Fruit fly (Drosophila melanogaster) whole organism, embryonic: Measurements from ENCODE around the gene CG11164.

Experiments used
- Aef1 ChIP-seq: fragments of 200-800 bp; sonication (Bioruptor generic); IDR thresholded peaks from 3 replicates; pipeline ENCODE4 v1.3.6; 2022; ENCODE audit warnings: missing biosample characterization, missing genetic modification characterization
- Bgb ChIP-seq: fragments of 200-800 bp; sonication (Bioruptor generic); IDR thresholded peaks from 2 replicates; pipeline ENCODE4 v1.3.6; 2022; ENCODE audit warnings: missing biosample characterization, missing genetic modification characterization; ENCODE audit not compliant: partially characterized antibody
- CG11085 ChIP-seq: fragments of 200-800 bp; sonication (Bioruptor generic); IDR thresholded peaks from 2 replicates; pipeline ENCODE4 v1.3.6; 2022; ENCODE audit warnings: missing biosample characterization, missing genetic modification characterization
- CG11504 ChIP-seq: fragments of 200-800 bp; sonication (Bioruptor generic); optimal IDR thresholded peaks from 3 replicates; lab custom pipeline; 2019; ENCODE audit warnings: missing biosample characterization, mild to moderate bottlenecking, missing genetic modification characterization, moderate library complexity
- CG12071 ChIP-seq: fragments of 200-800 bp; sonication (Bioruptor generic); optimal IDR thresholded peaks from 3 replicates; lab custom pipeline; 2018; ENCODE audit warnings: missing biosample characterization, mild to moderate bottlenecking, missing genetic modification characterization
- CG12104 ChIP-seq: fragments of 200-800 bp; sonication (Bioruptor generic); optimal IDR thresholded peaks from 3 replicates; lab custom pipeline; 2016; ENCODE audit warnings: missing biosample characterization, missing genetic modification characterization
- CG12659 ChIP-seq: fragments of 200-800 bp; sonication (Bioruptor generic); optimal IDR thresholded peaks from 3 replicates; lab custom pipeline; 2017; ENCODE audit warnings: mild to moderate bottlenecking, missing biosample characterization, missing genetic modification reagents, missing genetic modification characterization
- CG14710 ChIP-seq: fragments of 200-800 bp; sonication (Bioruptor generic); optimal IDR thresholded peaks from 3 replicates; lab custom pipeline; 2019; ENCODE audit warnings: missing biosample characterization, mild to moderate bottlenecking, missing genetic modification characterization, moderate library complexity
- CG15269 ChIP-seq: fragments of 200-800 bp; sonication (Bioruptor generic); optimal IDR thresholded peaks from 2 replicates; lab custom pipeline; 2018; ENCODE audit warnings: missing biosample characterization, mild to moderate bottlenecking, missing genetic modification characterization, moderate library complexity
- CG17385 ChIP-seq: fragments of 200-800 bp; sonication (Bioruptor generic); optimal IDR thresholded peaks from 3 replicates; lab custom pipeline; 2018; ENCODE audit warnings: missing biosample characterization, mild to moderate bottlenecking, missing genetic modification characterization
- CG2678 ChIP-seq: fragments of 200-800 bp; sonication (Bioruptor generic); optimal IDR thresholded peaks from 3 replicates; lab custom pipeline; 2019; ENCODE audit warnings: missing biosample characterization, mild to moderate bottlenecking, missing genetic modification characterization, moderate library complexity
- CG30020 ChIP-seq: fragments of 200-800 bp; optimal IDR thresholded peaks from 2 replicates; lab custom pipeline; 2019; ENCODE audit warnings: missing biosample characterization, mild to moderate bottlenecking, missing genetic modification characterization, moderate library complexity
- CG33213 ChIP-seq: fragments of 200-800 bp; sonication (Bioruptor generic); optimal IDR thresholded peaks from 3 replicates; lab custom pipeline; 2016; ENCODE audit warnings: missing biosample characterization, missing genetic modification characterization
- CG34224 ChIP-seq: fragments of 200-800 bp; sonication (Bioruptor generic); IDR thresholded peaks from 3 replicates; pipeline ENCODE4 v1.3.6; 2022; ENCODE audit warnings: missing biosample characterization, missing genetic modification characterization; ENCODE audit not compliant: partially characterized antibody
- CG34422 ChIP-seq: fragments of 200-800 bp; sonication (Bioruptor generic); IDR thresholded peaks from 3 replicates; pipeline ENCODE4 v1.3.6; 2022; ENCODE audit warnings: missing biosample characterization, missing genetic modification characterization
- CG4617 ChIP-seq: fragments of 200-800 bp; sonication (Bioruptor generic); optimal IDR thresholded peaks from 3 replicates; lab custom pipeline; 2016; ENCODE audit warnings: missing biosample characterization, missing genetic modification characterization, borderline replicate concordance
- CG8765 ChIP-seq: fragments of 200-800 bp; sonication (Bioruptor generic); IDR thresholded peaks from 2 replicates; pipeline ENCODE4 v1.3.6; 2022; ENCODE audit warnings: missing biosample characterization, missing genetic modification characterization
- CG8944 ChIP-seq: fragments of 200-800 bp; sonication (Bioruptor generic); optimal IDR thresholded peaks from 3 replicates; lab custom pipeline; 2016; ENCODE audit warnings: missing biosample characterization, missing genetic modification characterization
- D19A ChIP-seq: fragments of 200-800 bp; optimal IDR thresholded peaks from 3 replicates; lab custom pipeline; 2019; ENCODE audit warnings: missing biosample characterization, mild to moderate bottlenecking, missing genetic modification characterization, moderate library complexity
- Dp ChIP-seq: fragments of 200-800 bp; sonication (Bioruptor generic); optimal IDR thresholded peaks from 2 replicates; lab custom pipeline; 2018; ENCODE audit warnings: missing biosample characterization, mild to moderate bottlenecking, missing genetic modification characterization, moderate library complexity
- Ets65A ChIP-seq: fragments of 200-800 bp; sonication (Bioruptor generic); peaks from one replicate; lab custom pipeline; 2016; ENCODE audit warnings: missing biosample characterization, missing genetic modification characterization
- Fer1 ChIP-seq: fragments of 200-800 bp; sonication (Bioruptor generic); optimal IDR thresholded peaks from 2 replicates; lab custom pipeline; 2017; ENCODE audit warnings: missing biosample characterization, mild to moderate bottlenecking, missing genetic modification characterization
- Med ChIP-seq: fragments of 200-800 bp; sonication (Bioruptor generic); peaks from one replicate; lab custom pipeline; 2016; ENCODE audit warnings: missing biosample characterization, missing genetic modification characterization, mild to moderate bottlenecking, inconsistent platforms, moderate library complexity
- Nf-YC ChIP-seq: fragments of 200-800 bp; optimal IDR thresholded peaks from 3 replicates; lab custom pipeline; 2019; ENCODE audit warnings: missing biosample characterization, mild to moderate bottlenecking, missing genetic modification characterization, moderate library complexity
- Sry-δ ChIP-seq: fragments of 200-800 bp; sonication (Bioruptor generic); optimal IDR thresholded peaks from 2 replicates; lab custom pipeline; 2016; ENCODE audit warnings: missing biosample characterization, missing genetic modification characterization
- Trl ChIP-seq, 3 experiments: fragments of >200 bp in 2 of 3; fragments of 200-800 bp in 1 of 3; sonication (Bioruptor generic) in 1 of 3; optimal IDR thresholded peaks; 2 replicates in 1 of 3; 3 replicates in 2 of 3; lab custom pipeline; 2016 to 2017; ENCODE audit warnings: missing biosample characterization in 1 of 3, missing genetic modification characterization in 1 of 3
- Usf ChIP-seq: fragments of 200-800 bp; sonication (Bioruptor generic); optimal IDR thresholded peaks from 2 replicates; lab custom pipeline; 2017; ENCODE audit warnings: missing genotype, missing biosample characterization, missing genetic modification characterization
- Xbp1 ChIP-seq: fragments of 200-800 bp; sonication (Bioruptor generic); optimal IDR thresholded peaks from 3 replicates; lab custom pipeline; 2016; ENCODE audit warnings: missing biosample characterization, mild to moderate bottlenecking, missing genetic modification characterization
- aop ChIP-seq: fragments of 200-800 bp; sonication (Bioruptor generic); IDR thresholded peaks from 2 replicates; pipeline ENCODE4 v1.3.6; 2022; ENCODE audit warnings: missing biosample characterization, missing genetic modification characterization
- ato ChIP-seq: fragments of 200-800 bp; sonication (Bioruptor generic); IDR thresholded peaks from 2 replicates; pipeline ENCODE4 v1.3.6; 2022; ENCODE audit warnings: missing biosample characterization, missing genetic modification characterization; ENCODE audit not compliant: partially characterized antibody
- crol ChIP-seq: fragments of 200-800 bp; sonication (Bioruptor generic); IDR thresholded peaks from 2 replicates; pipeline ENCODE4 v1.3.6; 2022; ENCODE audit warnings: missing biosample characterization, missing genetic modification characterization
- dysf ChIP-seq: fragments of 200-800 bp; sonication (Bioruptor generic); IDR thresholded peaks from 3 replicates; pipeline ENCODE4 v1.3.6; 2022; ENCODE audit warnings: missing biosample characterization, missing genetic modification characterization
- fd96Cb ChIP-seq: fragments of 200-800 bp; sonication (Bioruptor generic); optimal IDR thresholded peaks from 2 replicates; lab custom pipeline; 2018; ENCODE audit warnings: missing biosample characterization, mild to moderate bottlenecking, missing genetic modification characterization, moderate library complexity
- gt ChIP-seq: fragments of 200-800 bp; sonication (Bioruptor generic); IDR thresholded peaks from 2 replicates; pipeline ENCODE4 v1.3.6; 2022; ENCODE audit warnings: missing biosample characterization, missing genetic modification characterization
- hbn ChIP-seq: fragments of 200-800 bp; sonication (Bioruptor generic); IDR thresholded peaks from 2 replicates; pipeline ENCODE4 v1.3.6; 2022; ENCODE audit warnings: missing biosample characterization, missing genetic modification characterization; ENCODE audit not compliant: partially characterized antibody
- jumu ChIP-seq: fragments of 200-800 bp; sonication (Bioruptor generic); optimal IDR thresholded peaks from 3 replicates; lab custom pipeline; 2016; ENCODE audit warnings: missing biosample characterization, missing genetic modification characterization
- nau ChIP-seq: fragments of 200-800 bp; sonication (Bioruptor generic); optimal IDR thresholded peaks from 3 replicates; lab custom pipeline; 2017; ENCODE audit warnings: missing biosample characterization, mild to moderate bottlenecking, missing genetic modification characterization, missing genetic modification reagents
- nerfin-1 ChIP-seq: fragments of 200-800 bp; sonication (Bioruptor generic); optimal IDR thresholded peaks from 3 replicates; lab custom pipeline; 2019; ENCODE audit warnings: missing biosample characterization, mild to moderate bottlenecking, missing genetic modification characterization, moderate library complexity
- pzg ChIP-seq: fragments of 200-800 bp; sonication (Bioruptor generic); optimal IDR thresholded peaks from 3 replicates; lab custom pipeline; 2018; ENCODE audit warnings: missing biosample characterization, mild to moderate bottlenecking, missing genetic modification characterization, moderate library complexity
- row ChIP-seq: fragments of 200-800 bp; sonication (Bioruptor generic); IDR thresholded peaks from 3 replicates; pipeline ENCODE4 v1.3.6; 2022; ENCODE audit warnings: missing biosample characterization, missing genetic modification characterization
- slp2 ChIP-seq: fragments of 200-800 bp; sonication (Bioruptor generic); optimal IDR thresholded peaks from 2 replicates; lab custom pipeline; 2016; ENCODE audit warnings: missing biosample characterization, missing genetic modification characterization
- stc ChIP-seq: fragments of 200-800 bp; sonication (Bioruptor generic); IDR thresholded peaks from 2 replicates; pipeline ENCODE4 v1.3.6; 2022; ENCODE audit warnings: missing biosample characterization, missing genetic modification characterization
- vnd ChIP-seq: fragments of 200-800 bp; sonication (Bioruptor generic); IDR thresholded peaks from 3 replicates; pipeline ENCODE4 v1.3.6; 2022; ENCODE audit warnings: missing biosample characterization, missing genetic modification characterization; ENCODE audit not compliant: partially characterized antibody
- vvl ChIP-seq: fragments of 200-800 bp; sonication (Bioruptor generic); IDR thresholded peaks from 2 replicates; pipeline ENCODE4 v1.3.6; 2022; ENCODE audit warnings: missing biosample characterization, missing genetic modification characterization
- zf30C ChIP-seq: fragments of 200-800 bp; sonication (Bioruptor generic); optimal IDR thresholded peaks from 3 replicates; lab custom pipeline; 2018; ENCODE audit warnings: missing biosample characterization, mild to moderate bottlenecking, missing genetic modification characterization
- zfh1 ChIP-seq: fragments of 200-800 bp; sonication (Bioruptor generic); IDR thresholded peaks from 3 replicates; pipeline ENCODE4 v1.3.6; 2022; ENCODE audit warnings: missing biosample characterization, missing genetic modification characterization

Gene CG11164

DNA sequence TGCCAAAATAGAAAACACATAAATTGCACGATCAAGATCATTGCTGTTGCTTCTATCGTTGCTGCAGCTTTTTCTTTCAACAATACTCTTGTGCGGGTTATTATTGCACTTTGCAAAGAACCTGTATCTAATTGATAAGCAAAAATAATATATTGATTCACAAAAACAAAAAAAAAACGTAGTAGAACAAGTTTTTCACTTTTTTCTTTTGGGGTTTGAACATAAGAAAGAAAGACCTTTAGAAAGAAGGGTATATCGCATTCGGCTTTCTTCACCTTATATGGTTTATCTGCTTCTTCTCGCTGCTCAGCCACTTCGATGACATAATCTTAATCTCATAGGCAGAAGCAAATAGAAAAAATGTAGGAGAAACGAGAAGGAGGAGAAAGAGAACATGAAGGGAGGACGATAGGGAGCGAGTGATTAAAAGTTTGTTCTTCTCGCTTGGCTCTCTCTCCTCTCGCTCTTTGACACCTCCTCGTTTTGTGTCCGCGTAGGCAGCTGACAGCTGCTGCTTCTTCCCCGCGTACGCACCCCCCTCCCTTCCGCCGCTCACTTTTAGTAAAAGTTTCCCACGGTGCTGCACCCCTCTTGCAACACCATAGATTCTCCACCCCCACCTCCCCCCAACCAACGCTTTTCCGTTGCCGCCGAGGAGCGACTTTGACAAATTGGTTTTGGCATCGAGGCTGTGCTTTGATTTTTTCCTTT lies 31.1 kb downstream of the CG11164 start (continued):
- peak; percentile 23 for TF ChIP-seq CG15269 (tag; lab: Kevin White, UChicago)
- TF ChIP-seq dysf (GFP tag; lab: Robert Waterston, UW), result 0 out of 3 replicates have a peak, but pooled peaks have one; percentile 29
- no peak for TF ChIP-seq slp2 (GFP tag; lab: Kevin White, UChicago)
- no peak for TF ChIP-seq Nf-YC (tag; lab: Kevin White, UChicago)
- TF ChIP-seq CG17385 (GFP tag; lab: Kevin White, UChicago), result peak; percentile 14
- no peak for TF ChIP-seq CG12659 (GFP tag; lab: Kevin White, UChicago)
- TF ChIP-seq crol, result peak; percentile 57; the same call in 1 of the 2 replicates
- TF ChIP-seq Fer1, result no peak
- peak; percentile 26 for TF ChIP-seq CG11504
- no peak for TF ChIP-seq CG33213
- no peak for TF ChIP-seq aop (GFP tag; lab: Robert Waterston, UW)
- TF ChIP-seq CG8765, result no peak
- no peak for TF ChIP-seq zf30C (GFP tag; lab: Kevin White, UChicago)
- TF ChIP-seq Trl (optimal IDR thresholded peaks at IDR 0.05; lab: Kevin White, UChicago), result peak in 1 of 2 experiments; percentile 2
- TF ChIP-seq Trl (GFP tag; optimal IDR thresholded peaks at IDR 0.05; lab: Kevin White, UChicago), result no peak
- TF ChIP-seq pzg, result no peak
- peak; percentile 62 for TF ChIP-seq D19A (tag; lab: Kevin White, UChicago)
- peak; percentile 7 for TF ChIP-seq CG2678
- TF ChIP-seq nau, result peak; percentile 19
- no peak for TF ChIP-seq CG8944 (GFP tag; lab: Kevin White, UChicago)
- peak; percentile 29; the same call in 1 of the 3 replicates for TF ChIP-seq row (GFP tag; lab: Robert Waterston, UW)
- TF ChIP-seq fd96Cb, result no peak
- TF ChIP-seq stc, result no peak

DNA sequence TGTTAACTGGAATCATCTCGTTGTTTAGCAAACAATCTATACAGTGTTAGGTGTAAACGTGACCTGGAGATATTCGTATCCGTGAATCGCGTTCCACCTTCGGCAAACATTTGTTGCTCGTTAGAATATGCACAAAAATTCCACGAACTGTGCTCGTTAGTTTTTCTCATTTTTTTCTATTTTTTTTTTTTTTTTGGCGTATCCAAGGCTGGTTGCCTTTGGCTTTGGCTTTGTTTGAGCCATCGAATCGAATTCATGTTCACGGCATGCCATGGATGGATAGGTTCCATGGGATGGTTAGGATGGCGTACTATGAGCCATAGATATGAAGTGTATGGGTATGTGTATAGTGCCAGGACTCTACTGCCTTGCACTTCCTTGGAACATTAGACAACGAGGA lies 31.9 kb downstream of the CG11164 start:
- TF ChIP-seq Ets65A (GFP tag; lab: Kevin White, UChicago) (peak; percentile 69), Xbp1 (no peak), Usf (GFP tag; lab: Kevin White, UChicago) (no peak)
- TF ChIP-seq, all 482 proteins: peak for 1

DNA sequence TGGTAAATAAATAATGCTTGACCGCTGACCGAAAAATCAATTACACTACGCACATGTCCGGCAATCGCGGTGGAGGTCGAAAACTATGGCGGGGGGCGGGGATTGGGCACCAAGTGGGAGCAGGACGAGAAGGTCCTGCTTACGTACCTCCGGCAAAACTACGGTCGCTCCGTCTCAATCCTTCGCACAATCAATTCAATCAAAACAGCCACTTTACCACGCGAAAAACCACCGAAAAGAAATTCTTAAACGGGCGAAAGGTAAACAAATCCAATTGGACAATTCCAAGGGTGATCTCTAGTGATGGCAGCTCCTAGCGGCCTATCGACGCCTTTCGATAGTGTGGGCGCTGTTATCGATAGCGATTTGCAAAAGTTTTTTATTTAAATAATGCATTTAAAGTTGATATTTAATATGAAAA lies 50.2 kb downstream of the CG11164 start, which contains the start of gene Nadsyn:
Gene Nadsyn (minus strand): TSS at position 304 of the 421 bp plus-strand sequence.
- TF ChIP-seq Aef1 (GFP tag; lab: Robert Waterston, UW), result no peak
- TF ChIP-seq gt (GFP tag; lab: Robert Waterston, UW), result no peak
- TF ChIP-seq Nf-YC (tag; lab: Kevin White, UChicago), result peak; percentile 80
- peak; percentile 34 for TF ChIP-seq CG14710 (tag; lab: Kevin White, UChicago)
- TF ChIP-seq Med (GFP tag; lab: Kevin White, UChicago), result peak; percentile 81
- TF ChIP-seq Dp (GFP tag; lab: Kevin White, UChicago), result peak; percentile 55
- TF ChIP-seq crol, result peak; percentile 77
- no peak for TF ChIP-seq jumu
- peak; percentile 7 for TF ChIP-seq CG30020 (tag; lab: Kevin White, UChicago)
- peak; percentile 20 for TF ChIP-seq nerfin-1
- TF ChIP-seq pzg, result peak; percentile 49
- TF ChIP-seq vvl (GFP tag; lab: Robert Waterston, UW), result 0 out of 2 replicates have a peak, but pooled peaks have one; percentile 52
- TF ChIP-seq Sry-δ, result peak; percentile 85
- peak; percentile 52 for TF ChIP-seq ato (GFP tag; lab: Robert Waterston, UW)
- peak; percentile 65 for TF ChIP-seq row (GFP tag; lab: Robert Waterston, UW)
- TF ChIP-seq vnd (GFP tag; lab: Robert Waterston, UW), result peak; percentile 74
- no peak for TF ChIP-seq CG11085 (GFP tag; lab: Robert Waterston, UW)
- TF ChIP-seq CG34224 (GFP tag; lab: Robert Waterston, UW), result peak; percentile 77
- TF ChIP-seq Bgb (GFP tag; lab: Robert Waterston, UW), result peak; percentile 84
- TF ChIP-seq CG12104 (GFP tag; lab: Kevin White, UChicago), result no peak
- TF ChIP-seq zfh1, result no peak
- TF ChIP-seq CG12071, result no peak
- 0 out of 3 replicates have a peak, but pooled peaks have one; percentile 31 for TF ChIP-seq CG34422
- peak; percentile 14 for TF ChIP-seq CG4617 (GFP tag; lab: Kevin White, UChicago)
- TF ChIP-seq hbn (GFP tag; lab: Robert Waterston, UW), result peak; percentile 78
